Worm (Caenorhabditis elegans): ENCODE results near the gene max-1.

ce11 chrV:13053635-13054034 is 66.4 kb downstream of the max-1 start, which contains the start of gene srr-1:
- TF ChIP-seq elt-2 (tag; optimal IDR thresholded peaks at IDR 0.05) (no peak), ets-4 (tag; optimal IDR thresholded peaks at IDR 0.05) (no peak), hlh-13 (GFP tag; optimal IDR thresholded peaks at IDR 0.05) (no peak), fkh-10 (GFP tag; optimal IDR thresholded peaks at IDR 0.05) (no peak), zip-5 (tag; optimal IDR thresholded peaks at IDR 0.05) (no peak), mec-3 (tag; optimal IDR thresholded peaks at IDR 0.05; ENCODE audit: borderline replicate concordance) (no peak)
